Worm (Caenorhabditis elegans): ENCODE results near the gene srx-77.

DNA sequence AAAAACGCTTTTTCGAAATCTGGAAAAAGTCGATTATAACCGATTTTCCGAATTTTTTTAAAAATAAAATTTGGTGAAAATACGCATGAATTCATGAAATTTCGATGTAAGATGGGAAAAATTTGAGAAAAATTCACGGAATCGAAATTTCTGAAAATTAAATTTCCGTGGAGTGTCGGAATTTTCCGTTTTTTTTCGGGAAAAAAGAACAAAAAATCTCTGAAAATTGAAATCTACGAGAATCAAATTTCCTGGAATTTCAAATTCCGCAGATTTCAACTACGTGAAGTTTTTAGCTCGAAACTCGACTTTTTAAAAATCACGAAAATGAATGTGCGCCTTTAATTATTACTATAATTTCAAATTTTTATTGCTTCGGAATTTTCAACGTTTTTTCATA lies 42.2 kb downstream of the srx-77 start:
- no peak for TF ChIP-seq egl-27 (tag; optimal IDR thresholded peaks at IDR 0.05)
- no peak for TF ChIP-seq ztf-4 (tag; optimal IDR thresholded peaks at IDR 0.05)
- no peak for TF ChIP-seq snpc-4 (tag; optimal IDR thresholded peaks at IDR 0.05)
- no peak for TF ChIP-seq nhr-25 (tag; optimal IDR thresholded peaks at IDR 0.05)
- no peak for TF ChIP-seq aly-2 (tag; optimal IDR thresholded peaks at IDR 0.05)

Data from whole organism, L2 larva.